Fruit fly (Drosophila melanogaster) Kc167 (cell line): ENCODE results near the gene Ptp61F.

Source experiments
- Myc ChIP-seq: fragments of >200 bp; optimal IDR thresholded peaks from 2 replicates; lab custom pipeline; 2017; ENCODE audit warnings: missing external identifiers
- Sin3A ChIP-seq: fragments of >200 bp; optimal IDR thresholded peaks from 2 replicates; lab custom pipeline; 2018; ENCODE audit warnings: missing external identifiers
- h ChIP-seq: fragments of >200 bp; optimal IDR thresholded peaks from 3 replicates; lab custom pipeline; 2018; ENCODE audit warnings: missing external identifiers
- psq ChIP-seq: fragments of >200 bp; optimal IDR thresholded peaks from 2 replicates; lab custom pipeline; 2017; ENCODE audit warnings: missing external identifiers
- ttk ChIP-seq: sonication (Bioruptor generic); optimal IDR thresholded peaks from 2 replicates; lab custom pipeline; 2017; ENCODE audit warnings: missing external identifiers

DNA sequence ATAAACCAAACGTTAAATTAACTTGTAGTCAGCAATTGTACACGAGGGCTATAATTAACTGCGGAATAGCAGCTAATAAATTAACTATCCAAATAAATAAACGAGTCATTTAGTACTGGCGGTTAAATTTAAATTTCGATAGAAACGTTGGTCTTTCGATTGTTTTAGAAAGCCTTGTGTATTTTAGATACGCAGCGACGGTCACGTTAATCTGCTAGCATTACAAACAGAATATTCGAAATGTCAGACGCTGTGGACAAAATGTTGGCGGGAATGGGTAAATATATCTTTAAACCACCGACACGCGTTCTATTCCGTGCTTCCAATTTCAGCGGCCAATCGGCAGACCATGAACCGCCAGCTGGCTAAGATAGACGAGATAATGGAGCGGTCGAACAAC lies 143.5 kb downstream of the Ptp61F start, which contains the start of gene msd1:
- TF ChIP-seq Sin3A (lab: Kevin White, UChicago): no peak
- TF ChIP-seq psq: no peak
- TF ChIP-seq Myc (lab: Kevin White, UChicago): no peak
- TF ChIP-seq ttk: no peak
- no peak for TF ChIP-seq h (lab: Kevin White, UChicago)
